Fruit fly (Drosophila melanogaster): Measurements from ENCODE around the gene CG11151.
A peak's percentile ranks its signal among the peaks of the same experiment; 100 is the strongest.

Gene CG11151

DNA sequence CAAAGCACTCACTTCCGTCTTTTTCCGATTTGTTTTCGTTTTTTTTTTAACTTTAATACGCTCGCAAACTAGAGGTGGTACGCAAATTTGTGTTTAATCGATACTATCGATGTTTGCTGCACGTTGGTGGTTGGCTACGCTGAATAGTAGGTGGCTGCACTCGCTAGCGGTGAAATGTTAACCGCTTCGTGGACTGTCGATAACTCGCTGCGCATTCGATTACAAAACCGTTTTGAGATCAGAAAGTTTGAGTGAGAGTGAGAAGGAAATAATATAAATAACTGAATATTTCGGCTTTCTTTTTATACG lies 3.4 kb upstream of the CG11151 start, which contains the start of gene g (continued):
- TF ChIP-seq phol (tag; optimal IDR thresholded peaks at IDR 0.05) (peak; percentile 4), hb (GFP tag; IDR thresholded peaks at IDR 0.05; ENCODE audit: partially characterized antibody) (peak; percentile 87), CG9797 (GFP tag; optimal IDR thresholded peaks at IDR 0.05) (peak; percentile 26), dm (GFP tag; optimal IDR thresholded peaks at IDR 0.05) (peak; percentile 37), pzg (GFP tag; optimal IDR thresholded peaks at IDR 0.05) (peak; percentile 89), nom (GFP tag; optimal IDR thresholded peaks at IDR 0.05) (no peak), HLH4C (GFP tag; IDR thresholded peaks at IDR 0.05; ENCODE audit: partially characterized antibody) (peak; percentile 84), CG1603 (tag; optimal IDR thresholded peaks at IDR 0.05) (peak; percentile 65), CHES-1-like (GFP tag; optimal IDR thresholded peaks at IDR 0.05) (peak; percentile 46), ssp (GFP tag; IDR thresholded peaks at IDR 0.05) (peak; percentile 22; the same call in 1 of the 2 replicates), chinmo (GFP tag; IDR thresholded peaks at IDR 0.05; ENCODE audit: partially characterized antibody) (peak; percentile 85; the same call in 3 of the 4 replicates), BEAF-32 (GFP tag; optimal IDR thresholded peaks at IDR 0.05) (peak; percentile 91), dpn (GFP tag; optimal IDR thresholded peaks at IDR 0.05) (peak in 1 of 2 experiments; percentile 28), sob (GFP tag; IDR thresholded peaks at IDR 0.05) (0 out of 2 replicates have a peak, but pooled peaks have one; percentile 6), CG14860 (GFP tag; IDR thresholded peaks at IDR 0.05; ENCODE audit: partially characterized antibody) (peak; percentile 80), lbe (GFP tag; optimal IDR thresholded peaks at IDR 0.05) (peak; percentile 4)

DNA sequence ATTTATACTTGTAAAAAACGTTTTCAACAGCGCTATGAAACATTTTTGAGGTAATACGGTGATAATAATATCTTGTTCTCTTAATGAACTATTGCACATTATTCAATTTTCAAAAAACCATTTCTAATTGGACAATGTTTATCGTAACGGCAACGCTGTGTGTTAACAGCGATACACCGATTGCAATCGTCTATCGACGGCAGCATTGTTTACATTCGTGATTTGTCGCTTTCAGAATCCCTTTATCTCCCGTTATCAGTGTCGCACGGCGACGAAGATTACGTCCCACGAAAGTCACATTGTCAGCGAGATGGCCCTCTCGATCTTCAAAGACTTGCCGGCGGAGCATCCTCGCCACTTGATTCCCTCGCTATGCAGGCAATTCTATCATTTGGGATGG lies 1.6 kb upstream of the CG11151 start, which contains the start of gene CG11134:
Gene CG11134 (plus strand): TSS at position 4 of the 400 bp plus-strand sequence.
- no peak for TF ChIP-seq CG12391 (tag; optimal IDR thresholded peaks at IDR 0.05)
- peak; percentile 39; the same call in 1 of the 2 replicates for TF ChIP-seq Bgb (GFP tag; IDR thresholded peaks at IDR 0.05; ENCODE audit: partially characterized antibody)
- no peak for TF ChIP-seq Lhr (GFP tag; optimal IDR thresholded peaks at IDR 0.05)
- no peak for TF ChIP-seq trh (GFP tag; optimal IDR thresholded peaks at IDR 0.05)
- peak; percentile 57 for TF ChIP-seq Dp (GFP tag; optimal IDR thresholded peaks at IDR 0.05)
- TF ChIP-seq CG6791 (GFP tag; IDR thresholded peaks at IDR 0.05; ENCODE audit: partially characterized antibody): peak; percentile 33; the same call in 1 of the 3 replicates
- TF ChIP-seq pnt (GFP tag; optimal IDR thresholded peaks at IDR 0.05): no peak
- peak; percentile 84 for TF ChIP-seq CG2116 (GFP tag; optimal IDR thresholded peaks at IDR 0.05)
- TF ChIP-seq CG17328 (GFP tag; IDR thresholded peaks at IDR 0.05): no peak
- peak; percentile 26 for TF ChIP-seq stwl (tag; optimal IDR thresholded peaks at IDR 0.05)
- peak; percentile 51 for TF ChIP-seq Scr (GFP tag; IDR thresholded peaks at IDR 0.05; ENCODE audit: partially characterized antibody)
- 0 out of 4 replicates have a peak, but pooled peaks have one; percentile 51 for TF ChIP-seq Dll (GFP tag; IDR thresholded peaks at IDR 0.05; ENCODE audit: partially characterized antibody)
- TF ChIP-seq da (GFP tag; optimal IDR thresholded peaks at IDR 0.05): no peak
- TF ChIP-seq CG16813 (GFP tag; IDR thresholded peaks at IDR 0.05; ENCODE audit: partially characterized antibody): peak; percentile 47; the same call in 1 of the 3 replicates
- peak; percentile 64 for TF ChIP-seq Dref (GFP tag; IDR thresholded peaks at IDR 0.05)
- peak; percentile 60; the same call in 2 of the 3 replicates for TF ChIP-seq HLH4C (GFP tag; IDR thresholded peaks at IDR 0.05; ENCODE audit: partially characterized antibody)
- peak; percentile 43; the same call in 1 of the 2 replicates for TF ChIP-seq CG13287 (GFP tag; IDR thresholded peaks at IDR 0.05; ENCODE audit: partially characterized antibody)
- peak; percentile 14; the same call in 1 of the 2 replicates for TF ChIP-seq hbn (GFP tag; IDR thresholded peaks at IDR 0.05; ENCODE audit: partially characterized antibody)
- TF ChIP-seq mirr (GFP tag; optimal IDR thresholded peaks at IDR 0.05): no peak
- no peak for TF ChIP-seq bcd (GFP tag; optimal IDR thresholded peaks at IDR 0.05)
- no peak for TF ChIP-seq HLH3B (GFP tag; IDR thresholded peaks at IDR 0.05)
- TF ChIP-seq Sry-δ (GFP tag; optimal IDR thresholded peaks at IDR 0.05): peak; percentile 33
- peak; percentile 44; the same call in 1 of the 2 replicates for TF ChIP-seq amos (GFP tag; IDR thresholded peaks at IDR 0.05; ENCODE audit: partially characterized antibody)
- TF ChIP-seq Opbp (GFP tag; IDR thresholded peaks at IDR 0.05; ENCODE audit: partially characterized antibody): peak; percentile 40; the same call in 1 of the 3 replicates
- 0 out of 3 replicates have a peak, but pooled peaks have one; percentile 43 for TF ChIP-seq zen2 (GFP tag; IDR thresholded peaks at IDR 0.05; ENCODE audit: partially characterized antibody)
- TF ChIP-seq bbx (GFP tag; IDR thresholded peaks at IDR 0.05; ENCODE audit: partially characterized antibody): peak; percentile 60; the same call in 1 of the 2 replicates
- no peak for TF ChIP-seq bsh (GFP tag; optimal IDR thresholded peaks at IDR 0.05)
- peak; percentile 18 for TF ChIP-seq sug (tag; optimal IDR thresholded peaks at IDR 0.05)
- TF ChIP-seq row (GFP tag; IDR thresholded peaks at IDR 0.05): 0 out of 3 replicates have a peak, but pooled peaks have one; percentile 5
- peak; percentile 61 for TF ChIP-seq Myb (GFP tag; optimal IDR thresholded peaks at IDR 0.05)
- TF ChIP-seq tap (tag; optimal IDR thresholded peaks at IDR 0.05): no peak
- TF ChIP-seq odd (GFP tag; optimal IDR thresholded peaks at IDR 0.05): no peak
